Worm (Caenorhabditis elegans): ENCODE data around the gene H25K10.4.

Gene H25K10.4

DNA sequence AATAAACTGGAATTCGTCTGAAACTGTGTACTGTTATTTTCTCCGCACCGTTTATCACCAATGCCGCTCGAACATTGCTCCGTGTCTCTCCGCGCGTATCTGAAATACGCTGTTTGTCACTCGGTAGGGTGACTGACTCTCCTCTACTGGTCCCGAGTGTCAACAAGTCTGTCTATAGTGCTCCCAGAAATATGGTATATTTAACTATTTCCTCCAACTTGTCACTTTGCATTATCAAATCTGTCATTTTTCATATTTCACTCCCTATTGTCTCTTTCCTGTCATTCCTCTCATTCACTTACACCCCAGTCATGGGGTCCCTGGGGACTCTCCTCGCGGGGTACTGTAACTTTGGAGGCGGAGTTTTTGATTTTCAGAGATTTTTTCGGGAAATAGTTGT lies 28.6 kb downstream of the H25K10.4 start, which contains the start of gene hlh-17:
Gene hlh-17, plus strand, starts transcription at position 301 of the 400 bp plus-strand sequence.
- TF ChIP-seq lin-11 (tag; optimal IDR thresholded peaks at IDR 0.05) (no peak), unc-3 (GFP tag; conservative IDR thresholded peaks at IDR 0.05) (no peak), unc-3 (tag; optimal IDR thresholded peaks at IDR 0.05) (no peak), rnt-1 (tag; optimal IDR thresholded peaks at IDR 0.05) (no peak), lim-6 (tag; optimal IDR thresholded peaks at IDR 0.05) (no peak), ets-4 (tag; optimal IDR thresholded peaks at IDR 0.05) (no peak), ceh-31 (tag; optimal IDR thresholded peaks at IDR 0.05) (no peak), tbx-2 (tag; optimal IDR thresholded peaks at IDR 0.05) (no peak), ceh-45 (GFP tag; IDR thresholded peaks at IDR 0.05) (no peak), odd-2 (tag; optimal IDR thresholded peaks at IDR 0.05) (no peak), fkh-10 (GFP tag; optimal IDR thresholded peaks at IDR 0.05) (no peak), pha-4 (tag; optimal IDR thresholded peaks at IDR 0.05) (no peak), pax-1 (tag; optimal IDR thresholded peaks at IDR 0.05) (no peak)

DNA sequence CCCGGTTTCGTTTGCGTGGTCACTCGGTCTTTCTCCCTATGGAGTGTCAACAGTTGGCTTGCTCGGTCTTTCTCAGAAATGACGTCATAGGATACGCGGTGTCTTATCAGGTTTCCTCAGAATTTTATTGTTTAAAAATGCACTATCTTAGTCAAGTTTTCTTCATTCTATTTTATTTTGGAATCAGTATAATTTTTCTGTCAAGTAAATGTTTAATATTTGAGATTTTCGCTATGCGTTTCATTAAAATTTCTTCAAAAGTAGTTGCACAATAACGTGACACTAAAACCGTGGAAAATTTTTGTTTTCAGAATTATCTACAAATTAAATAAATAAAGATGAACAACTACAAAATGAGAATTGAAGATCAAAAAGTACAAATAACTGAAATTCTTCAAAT lies 31.5 kb downstream of the H25K10.4 start, which contains the start of gene hlh-31:
Gene hlh-31, plus strand, starts transcription at position 301 of the 400 bp plus-strand sequence.
- TF ChIP-seq C38D4.7 (GFP tag; optimal IDR thresholded peaks at IDR 0.05) = no peak
- no peak for TF ChIP-seq unc-42 (tag; optimal IDR thresholded peaks at IDR 0.05)
- TF ChIP-seq tbx-2 (tag; optimal IDR thresholded peaks at IDR 0.05) = no peak
- TF ChIP-seq ceh-2 (tag; optimal IDR thresholded peaks at IDR 0.05) = no peak
- TF ChIP-seq pax-1 (tag; optimal IDR thresholded peaks at IDR 0.05) = no peak
- TF ChIP-seq unc-55 (GFP tag; optimal IDR thresholded peaks at IDR 0.05) = no peak
- TF ChIP-seq ceh-48 (tag; optimal IDR thresholded peaks at IDR 0.05) = no peak
- TF ChIP-seq nhr-11 (tag; optimal IDR thresholded peaks at IDR 0.05) = no peak

- TF ChIP-seq pqm-1 (tag; optimal IDR thresholded peaks at IDR 0.05) (no peak), Y22D7AL.16 (tag; optimal IDR thresholded peaks at IDR 0.05) (no peak), K09A11.1 (tag; optimal IDR thresholded peaks at IDR 0.05; ENCODE audit: insufficient read depth) (no peak), pax-1 (tag; optimal IDR thresholded peaks at IDR 0.05) (no peak), ceh-14 (tag; optimal IDR thresholded peaks at IDR 0.05) (no peak), tbx-7 (tag; optimal IDR thresholded peaks at IDR 0.05) (no peak), ref-2 (tag; optimal IDR thresholded peaks at IDR 0.05) (no peak), fkh-6 (tag; optimal IDR thresholded peaks at IDR 0.05) (no peak), gmeb-2 (tag; optimal IDR thresholded peaks at IDR 0.05) (no peak)
Observed at ce11 chrIV:16270955-16271354, 45.1 kb downstream of the H25K10.4 start, which contains the start of gene F38C2.4. TSS of gene F38C2.4 (plus strand) at chrIV:16271255.
